Fruit fly (Drosophila melanogaster) whole organism: Measurements from ENCODE around the gene CG13310.

Experiments
- CG8478 ChIP-seq: fragments of >200 bp; optimal IDR thresholded peaks from 2 replicates; lab custom pipeline; 2018; ENCODE audit warnings: inconsistent platforms
- EcR ChIP-seq, 2 experiments: fragments of >200 bp; optimal IDR thresholded peaks; 2 replicates each; lab custom pipeline; 2017; ENCODE audit warnings: missing biosample characterization in 2 of 2, missing genetic modification characterization in 2 of 2, missing genetic modification reagents in 2 of 2
- pan ChIP-seq: fragments of >200 bp; optimal IDR thresholded peaks from 2 replicates; lab custom pipeline; 2017
- psq ChIP-seq: fragments of >200 bp; optimal IDR thresholded peaks from 2 replicates; lab custom pipeline; 2017
- usp ChIP-seq: fragments of >200 bp; optimal IDR thresholded peaks from 2 replicates; lab custom pipeline; 2017; ENCODE audit warnings: missing biosample characterization, missing genetic modification characterization, mixed read lengths

DNA sequence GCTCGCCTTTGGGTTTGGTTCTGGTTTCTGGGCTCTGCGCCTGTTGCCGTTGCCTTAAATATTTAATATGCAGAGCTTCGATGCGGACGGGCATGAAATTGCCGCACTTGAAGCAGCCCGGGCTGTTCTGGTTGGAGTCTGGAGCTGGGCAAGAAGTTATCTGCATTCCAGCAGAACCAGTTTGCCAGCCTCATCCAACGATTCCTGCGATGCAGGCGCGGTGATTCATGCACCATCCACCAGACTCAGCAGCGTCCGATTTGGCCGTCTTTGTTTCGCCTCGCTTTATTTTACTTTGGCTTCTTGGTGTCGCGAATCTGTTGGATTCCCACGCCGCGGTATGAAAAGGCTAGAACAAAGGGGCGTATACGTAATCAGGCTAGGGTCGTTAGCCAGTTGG, 19.1 kb upstream of the CG13310 start:
- no peak for TF ChIP-seq psq (lab: Kevin White, UChicago)
- TF ChIP-seq pan (lab: Kevin White, UChicago), result no peak
- no peak for TF ChIP-seq usp (GFP tag; lab: Kevin White, UChicago)
- no peak for TF ChIP-seq EcR (GFP tag; optimal IDR thresholded peaks at IDR 0.05; lab: Kevin White, UChicago)
- no peak for TF ChIP-seq CG8478 (lab: Kevin White, UChicago)
